Worm (Caenorhabditis elegans): Measurements from ENCODE around the gene srx-77.

DNA sequence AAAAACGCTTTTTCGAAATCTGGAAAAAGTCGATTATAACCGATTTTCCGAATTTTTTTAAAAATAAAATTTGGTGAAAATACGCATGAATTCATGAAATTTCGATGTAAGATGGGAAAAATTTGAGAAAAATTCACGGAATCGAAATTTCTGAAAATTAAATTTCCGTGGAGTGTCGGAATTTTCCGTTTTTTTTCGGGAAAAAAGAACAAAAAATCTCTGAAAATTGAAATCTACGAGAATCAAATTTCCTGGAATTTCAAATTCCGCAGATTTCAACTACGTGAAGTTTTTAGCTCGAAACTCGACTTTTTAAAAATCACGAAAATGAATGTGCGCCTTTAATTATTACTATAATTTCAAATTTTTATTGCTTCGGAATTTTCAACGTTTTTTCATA lies 42.2 kb downstream of the srx-77 start:
- TF ChIP-seq ama-1 (optimal IDR thresholded peaks at IDR 0.05) (no peak), hnd-1 (tag; optimal IDR thresholded peaks at IDR 0.05) (no peak), hmbx-1 (tag; optimal IDR thresholded peaks at IDR 0.05) (no peak), pes-1 (GFP tag; IDR thresholded peaks at IDR 0.05) (no peak), flt-1 (GFP tag; IDR thresholded peaks at IDR 0.05) (no peak), ets-7 (tag; optimal IDR thresholded peaks at IDR 0.05) (no peak), ceh-36 (tag; optimal IDR thresholded peaks at IDR 0.05) (no peak), tbx-37 (GFP tag; conservative IDR thresholded peaks at IDR 0.05) (no peak), sea-1 (GFP tag; conservative IDR thresholded peaks at IDR 0.05) (no peak)

All from whole organism, early embryonic.